Worm (Caenorhabditis elegans) whole organism, mixed stage, embryonic: ENCODE results near the gene C36C5.4.

Source experiments
- blmp-1 ChIP-seq: fragments of 150-350 bp; optimal IDR thresholded peaks from 2 replicates; lab custom pipeline; 2014; ENCODE audit warnings: missing biosample characterization, missing genetic modification characterization
- elt-3 ChIP-seq: fragments of 150-350 bp; optimal IDR thresholded peaks from 2 replicates; lab custom pipeline; 2014; ENCODE audit warnings: missing biosample characterization, missing genetic modification characterization
- flh-1 ChIP-seq: fragments of 200-800 bp; sonication (Bioruptor generic); optimal IDR thresholded peaks from 2 replicates; lab custom pipeline; 2018; ENCODE audit warnings: mild to moderate bottlenecking, missing genetic modification characterization, moderate library complexity, missing compliant biosample characterization
- lin-13 ChIP-seq: fragments of 150-350 bp; optimal IDR thresholded peaks from 2 replicates; lab custom pipeline; 2014; ENCODE audit warnings: missing biosample characterization, missing genetic modification characterization
- nhr-237 ChIP-seq: fragments of 150-350 bp; optimal IDR thresholded peaks from 2 replicates; lab custom pipeline; 2014; ENCODE audit warnings: missing biosample characterization, missing genetic modification characterization
- nhr-28 ChIP-seq: fragments of 150-350 bp; optimal IDR thresholded peaks from 2 replicates; lab custom pipeline; 2014; ENCODE audit warnings: missing biosample characterization, missing genetic modification characterization
- nhr-76 ChIP-seq: sonication (generic microtip); optimal IDR thresholded peaks from 2 replicates; lab custom pipeline; 2017; ENCODE audit warnings: missing biosample characterization, missing genetic modification characterization
- pha-4 ChIP-seq: fragments of 150-350 bp; optimal IDR thresholded peaks from 2 replicates; lab custom pipeline; 2018; ENCODE audit warnings: missing biosample characterization, missing genetic modification reagents, missing genetic modification characterization
- snpc-4 ChIP-seq: fragments of 150-350 bp; optimal IDR thresholded peaks from 2 replicates; lab custom pipeline; 2014; ENCODE audit warnings: missing biosample characterization, missing genetic modification characterization
- sptf-1 ChIP-seq: sonication (generic microtip); optimal IDR thresholded peaks from 2 replicates; lab custom pipeline; 2017; ENCODE audit warnings: mild to moderate bottlenecking, missing genetic modification characterization, moderate library complexity, missing compliant biosample characterization
- unc-39 ChIP-seq: fragments of 150-350 bp; optimal IDR thresholded peaks from 2 replicates; lab custom pipeline; 2014; ENCODE audit warnings: missing biosample characterization, missing genetic modification characterization
- unc-62 ChIP-seq: fragments of 150-350 bp; optimal IDR thresholded peaks from 2 replicates; lab custom pipeline; 2014; ENCODE audit warnings: missing biosample characterization, missing genetic modification reagents, missing genetic modification characterization

DNA sequence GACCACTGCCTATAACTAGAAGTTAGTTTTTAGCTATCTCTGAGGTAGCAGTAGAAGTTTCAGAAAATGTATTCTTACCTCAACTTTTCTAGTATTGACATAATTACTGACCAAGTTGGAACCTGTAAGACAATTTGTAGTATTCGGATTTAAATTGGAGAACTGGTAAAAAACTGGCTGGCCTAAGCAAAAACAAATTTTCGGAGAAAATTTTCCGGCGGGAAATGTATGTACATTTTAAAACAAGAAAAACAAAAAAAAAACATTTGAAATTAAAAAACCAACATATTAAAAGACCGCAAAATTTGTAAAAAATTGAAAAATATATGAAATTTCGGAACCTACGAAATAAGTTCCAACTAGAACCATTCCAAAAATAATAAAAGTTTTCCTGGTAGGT lies 19.4 kb upstream of the C36C5.4 start, which contains the start of gene srab-11:
- TF ChIP-seq unc-39 (no peak), lin-13 (tag; lab: Kevin White, UChicago) (no peak), flh-1 (GFP tag; lab: Kevin White, UChicago) (no peak), nhr-28 (no peak), pha-4 (tag; lab: Kevin White, UChicago) (no peak), nhr-237 (tag; lab: Kevin White, UChicago) (no peak), elt-3 (no peak), nhr-76 (no peak), snpc-4 (tag; lab: Kevin White, UChicago) (no peak), unc-62 (no peak), sptf-1 (no peak), blmp-1 (no peak)
